Worm (Caenorhabditis elegans) whole organism, early embryonic: Measurements from ENCODE around the gene klp-4.

Experiments used
- B0310.2 ChIP-seq: sonication (generic microtip); optimal IDR thresholded peaks from 2 replicates; lab custom pipeline; 2016; ENCODE audit warnings: mild to moderate bottlenecking, missing genetic modification characterization, missing compliant biosample characterization
- F13C5.2 ChIP-seq: sonication (generic microtip); optimal IDR thresholded peaks from 2 replicates; lab custom pipeline; 2017; ENCODE audit warnings: mild to moderate bottlenecking, missing genetic modification characterization, inconsistent platforms, missing compliant biosample characterization
- aly-1 ChIP-seq: sonication (generic microtip); optimal IDR thresholded peaks from 2 replicates; lab custom pipeline; 2016; ENCODE audit warnings: missing genetic modification characterization, missing compliant biosample characterization
- ama-1 ChIP-seq: fragments of 150-350 bp; optimal IDR thresholded peaks from 2 replicates; lab custom pipeline; 2014
- ceh-13 ChIP-seq: fragments of 200-800 bp; sonication (Bioruptor generic); optimal IDR thresholded peaks from 2 replicates; lab custom pipeline; 2018; ENCODE audit warnings: mild to moderate bottlenecking, missing genetic modification characterization, missing compliant biosample characterization
- ceh-36 ChIP-seq: sonication (generic microtip); optimal IDR thresholded peaks from 2 replicates; lab custom pipeline; 2016; ENCODE audit warnings: missing genetic modification characterization, inconsistent platforms, missing compliant biosample characterization
- ets-7 ChIP-seq: sonication (generic microtip); optimal IDR thresholded peaks from 2 replicates; lab custom pipeline; 2016; ENCODE audit warnings: missing genotype, missing genetic modification characterization, missing compliant biosample characterization
- flt-1 ChIP-seq: fragments of 200-800 bp; sonication (Bioruptor generic); IDR thresholded peaks from 2 replicates; pipeline ENCODE4 v1.3.6; 2022; ENCODE audit warnings: missing genetic modification characterization, missing compliant biosample characterization
- hmbx-1 ChIP-seq: sonication (generic microtip); optimal IDR thresholded peaks from 2 replicates; lab custom pipeline; 2016; ENCODE audit warnings: mild to moderate bottlenecking, missing genetic modification characterization, missing compliant biosample characterization
- hmg-4 ChIP-seq: fragments of 200-800 bp; sonication (Bioruptor generic); optimal IDR thresholded peaks from 2 replicates; lab custom pipeline; 2018; ENCODE audit warnings: mild to moderate bottlenecking, missing genetic modification characterization, missing compliant biosample characterization
- hnd-1 ChIP-seq: sonication (generic microtip); optimal IDR thresholded peaks from 2 replicates; lab custom pipeline; 2016; ENCODE audit warnings: missing genetic modification characterization, missing compliant biosample characterization
- pes-1 ChIP-seq: fragments of 200-800 bp; sonication (Bioruptor generic); IDR thresholded peaks from 2 replicates; pipeline ENCODE4 v1.3.6; 2022; ENCODE audit warnings: missing genetic modification reagents, missing genetic modification characterization, missing compliant biosample characterization
- scrt-1 ChIP-seq: fragments of 200-800 bp; sonication (Bioruptor generic); IDR thresholded peaks from 2 replicates; pipeline ENCODE4 v1.3.6; 2022; ENCODE audit warnings: missing genetic modification characterization, missing compliant biosample characterization
- sea-1 ChIP-seq: fragments of 200-800 bp; sonication (Bioruptor generic); conservative IDR thresholded peaks from 2 replicates; pipeline ENCODE4 v1.3.6; 2022; ENCODE audit warnings: missing genetic modification characterization, missing compliant biosample characterization
- tbx-11 ChIP-seq: fragments of 200-800 bp; sonication (Bioruptor generic); IDR thresholded peaks from 2 replicates; pipeline ENCODE4 v1.3.6; 2022; ENCODE audit warnings: missing genetic modification characterization, missing compliant biosample characterization
- tbx-37 ChIP-seq: fragments of 200-800 bp; sonication (Bioruptor generic); conservative IDR thresholded peaks from 2 replicates; pipeline ENCODE4 v1.3.6; 2022; ENCODE audit warnings: missing genetic modification reagents, missing genetic modification characterization, missing compliant biosample characterization
- tra-4 ChIP-seq: sonication (generic microtip); optimal IDR thresholded peaks from 2 replicates; lab custom pipeline; 2017; ENCODE audit warnings: missing genetic modification characterization, missing compliant biosample characterization

klp-4 gene

ce11 chrX:3156062-3156791 is 22.3 kb downstream of the klp-4 start:
- no peak for TF ChIP-seq ceh-36 (tag; lab: Kevin White, UChicago)
- TF ChIP-seq hmg-4 (GFP tag; lab: Kevin White, UChicago): no peak
- TF ChIP-seq tbx-11 (GFP tag; lab: Robert Waterston, UW): no peak

- no peak for TF ChIP-seq hmg-4 (GFP tag; lab: Kevin White, UChicago)
- TF ChIP-seq aly-1: no peak
- no peak for TF ChIP-seq ceh-36 (tag; lab: Kevin White, UChicago)
- no peak for TF ChIP-seq tbx-11 (GFP tag; lab: Robert Waterston, UW)
- no peak for TF ChIP-seq B0310.2 (tag; lab: Kevin White, UChicago)
- TF ChIP-seq ets-7 (tag; lab: Kevin White, UChicago): no peak
- no peak for TF ChIP-seq hnd-1 (tag; lab: Kevin White, UChicago)
- no peak for TF ChIP-seq ceh-13 (GFP tag; lab: Kevin White, UChicago)
These were observed 23.2 kb downstream of the klp-4 start for ce11 chrX:3155111-3155843.

ce11 chrX:3154562-3154961 is 23.9 kb downstream of the klp-4 start:
- TF ChIP-seq hnd-1 (tag; lab: Kevin White, UChicago) (no peak), hmg-4 (GFP tag; lab: Kevin White, UChicago) (no peak), tbx-11 (GFP tag; lab: Robert Waterston, UW) (no peak), hmbx-1 (no peak), tra-4 (tag; lab: Kevin White, UChicago) (no peak), ets-7 (tag; lab: Kevin White, UChicago) (no peak), sea-1 (GFP tag; lab: Robert Waterston, UW) (no peak)

ce11 chrX:3153133-3153532 is 25.4 kb downstream of the klp-4 start:
- TF ChIP-seq ceh-36 (tag; lab: Kevin White, UChicago): no peak
- TF ChIP-seq pes-1 (GFP tag; lab: Robert Waterston, UW): no peak
- no peak for TF ChIP-seq hnd-1 (tag; lab: Kevin White, UChicago)
- no peak for TF ChIP-seq hmbx-1
- TF ChIP-seq B0310.2 (tag; lab: Kevin White, UChicago): no peak
- TF ChIP-seq sea-1 (GFP tag; lab: Robert Waterston, UW): no peak

- TF ChIP-seq hnd-1 (tag; lab: Kevin White, UChicago) (no peak), ets-7 (tag; lab: Kevin White, UChicago) (no peak), hmbx-1 (no peak), sea-1 (GFP tag; lab: Robert Waterston, UW) (no peak), ceh-36 (tag; lab: Kevin White, UChicago) (no peak), B0310.2 (tag; lab: Kevin White, UChicago) (no peak), flt-1 (GFP tag; lab: Robert Waterston, UW) (no peak), ama-1 (lab: Kevin White, UChicago) (no peak), F13C5.2 (tag; lab: Kevin White, UChicago) (no peak), tbx-11 (GFP tag; lab: Robert Waterston, UW) (no peak), pes-1 (GFP tag; lab: Robert Waterston, UW) (no peak), ceh-13 (GFP tag; lab: Kevin White, UChicago) (no peak), hmg-4 (GFP tag; lab: Kevin White, UChicago) (no peak), aly-1 (no peak), scrt-1 (GFP tag; lab: Robert Waterston, UW) (no peak)
These were observed 26.1 kb downstream of the klp-4 start, which contains the start of gene bbln-1 for ce11 chrX:3152361-3152760. Gene bbln-1, minus strand, starts transcription at chrX:3152461.

- no peak for TF ChIP-seq tbx-11 (GFP tag; lab: Robert Waterston, UW)
- no peak for TF ChIP-seq flt-1 (GFP tag; lab: Robert Waterston, UW)
- TF ChIP-seq hmbx-1: no peak
- no peak for TF ChIP-seq tbx-37
- no peak for TF ChIP-seq hmg-4 (GFP tag; lab: Kevin White, UChicago)
- no peak for TF ChIP-seq aly-1
- TF ChIP-seq sea-1 (GFP tag; lab: Robert Waterston, UW): no peak
- TF ChIP-seq B0310.2 (tag; lab: Kevin White, UChicago): no peak
- TF ChIP-seq tra-4 (tag; lab: Kevin White, UChicago): no peak
- no peak for TF ChIP-seq scrt-1 (GFP tag; lab: Robert Waterston, UW)
These were observed 33.2 kb downstream of the klp-4 start, which contains the start of gene C15C7.4 for ce11 chrX:3145265-3145664. Gene C15C7.4, plus strand, starts transcription at chrX:3145565.

ce11 chrX:3141704-3142103 is 36.8 kb downstream of the klp-4 start:
- TF ChIP-seq ama-1 (lab: Kevin White, UChicago) (no peak), tbx-37 (no peak), hnd-1 (tag; lab: Kevin White, UChicago) (no peak), sea-1 (GFP tag; lab: Robert Waterston, UW) (no peak), B0310.2 (tag; lab: Kevin White, UChicago) (no peak)
